Fruit fly (Drosophila melanogaster) whole organism, embryonic: ENCODE results near the gene Tig.

Experiments
- CG11696 ChIP-seq: fragments of 200-800 bp; sonication (Bioruptor generic); IDR thresholded peaks from 2 replicates; pipeline ENCODE4 v1.3.6; 2022; ENCODE audit warnings: missing biosample characterization, missing genetic modification characterization
- CG16815 ChIP-seq: fragments of 200-800 bp; sonication (Bioruptor generic); optimal IDR thresholded peaks from 3 replicates; lab custom pipeline; 2017; ENCODE audit warnings: missing biosample characterization, mild to moderate bottlenecking, missing genetic modification characterization
- CG2875 ChIP-seq: fragments of 200-800 bp; sonication (Bioruptor generic); optimal IDR thresholded peaks from 2 replicates; lab custom pipeline; 2017; ENCODE audit warnings: missing biosample characterization, mild to moderate bottlenecking, missing genetic modification characterization, missing genetic modification reagents
- CG32772 ChIP-seq: fragments of 200-800 bp; sonication (Bioruptor generic); IDR thresholded peaks from 2 replicates; pipeline ENCODE4 v1.3.6; 2022; ENCODE audit warnings: missing biosample characterization, missing genetic modification characterization
- Sry-β ChIP-seq: fragments of 200-800 bp; sonication (Bioruptor generic); optimal IDR thresholded peaks from 2 replicates; lab custom pipeline; 2018; ENCODE audit warnings: missing biosample characterization, mild to moderate bottlenecking, missing genetic modification characterization, moderate library complexity
- hb ChIP-seq: fragments of 200-800 bp; sonication (Bioruptor generic); IDR thresholded peaks from 3 replicates; pipeline ENCODE4 v1.3.6; 2022; ENCODE audit warnings: missing biosample characterization, missing genetic modification characterization; ENCODE audit not compliant: partially characterized antibody
- ind ChIP-seq: fragments of 200-800 bp; sonication (Bioruptor generic); optimal IDR thresholded peaks from 3 replicates; lab custom pipeline; 2016; ENCODE audit warnings: missing biosample characterization, missing genetic modification characterization
- ken ChIP-seq: fragments of 200-800 bp; sonication (Bioruptor generic); IDR thresholded peaks from 3 replicates; pipeline ENCODE4 v1.3.6; 2022; ENCODE audit warnings: missing biosample characterization, missing genetic modification characterization

DNA sequence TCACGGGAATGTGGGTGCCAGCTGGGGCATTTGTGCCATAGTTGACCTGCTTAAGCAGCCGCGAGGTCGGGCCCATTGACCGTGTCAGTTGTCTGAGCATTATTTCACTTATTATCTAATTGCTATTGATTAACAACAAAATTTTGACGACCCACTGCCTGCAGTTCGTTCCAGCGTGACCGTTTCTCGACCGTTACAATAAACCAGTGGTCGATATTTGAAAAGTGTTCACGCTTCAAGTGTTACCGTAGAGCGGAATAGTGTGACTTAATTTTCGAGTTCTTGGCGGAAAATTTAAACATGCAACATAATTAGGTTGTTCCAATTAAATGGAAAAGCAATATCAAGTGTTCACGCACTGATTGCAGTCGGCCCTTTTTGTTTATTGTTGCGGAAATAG, 44.4 kb upstream of the Tig start, which contains the start of gene HemK1:
- TF ChIP-seq CG16815, result no peak
- no peak for TF ChIP-seq Sry-β (GFP tag; lab: Kevin White, UChicago)
- no peak for TF ChIP-seq hb (GFP tag; lab: Robert Waterston, UW)
- TF ChIP-seq ken (GFP tag; lab: Robert Waterston, UW), result no peak
- no peak for TF ChIP-seq CG11696 (GFP tag; lab: Robert Waterston, UW)
- no peak for TF ChIP-seq ind (GFP tag; lab: Kevin White, UChicago)
- TF ChIP-seq CG2875 (GFP tag; lab: Kevin White, UChicago), result no peak
- no peak for TF ChIP-seq CG32772 (GFP tag; lab: Robert Waterston, UW)
